Fruit fly (Drosophila melanogaster): ENCODE results near the gene CG8891.

dm6 chr2L:4995010-4995836 lies 16.0 kb upstream of the CG8891 start:
- TF ChIP-seq Dfd (GFP tag; optimal IDR thresholded peaks at IDR 0.05) (no peak), dmrt93B (GFP tag; optimal IDR thresholded peaks at IDR 0.05) (no peak), h (GFP tag; optimal IDR thresholded peaks at IDR 0.05) (no peak), Jra (GFP tag; optimal IDR thresholded peaks at IDR 0.05) (no peak), HLH106 (tag; optimal IDR thresholded peaks at IDR 0.05) (no peak), lola (GFP tag; optimal IDR thresholded peaks at IDR 0.05) (no peak), woc (GFP tag; optimal IDR thresholded peaks at IDR 0.05) (no peak), psq (GFP tag; optimal IDR thresholded peaks at IDR 0.05) (no peak), N (GFP tag; optimal IDR thresholded peaks at IDR 0.05) (no peak), pan (optimal IDR thresholded peaks at IDR 0.05) (no peak)
